Fruit fly (Drosophila melanogaster): ENCODE results near the gene bou.

bou gene

DNA sequence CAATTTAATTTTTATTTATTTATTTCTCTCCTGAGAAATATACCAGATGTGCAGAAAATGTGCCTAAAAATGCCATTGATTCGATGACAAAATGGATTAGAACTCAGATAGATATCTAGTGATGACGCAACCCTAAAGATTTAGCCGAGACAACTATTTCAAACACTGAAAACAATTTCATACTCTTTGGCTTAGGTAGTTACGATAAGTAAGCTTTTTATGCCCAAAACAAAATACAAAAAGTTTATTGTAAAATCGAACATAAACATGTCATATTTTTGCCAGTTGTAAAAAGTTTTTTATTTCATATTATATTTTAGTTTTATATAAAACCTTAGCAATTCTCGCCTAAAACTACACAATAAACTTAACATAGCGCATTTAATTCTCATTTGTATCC, 12.9 kb upstream of the bou start, which contains the start of gene CG3040 (continued):
- TF ChIP-seq prd (optimal IDR thresholded peaks at IDR 0.05) (no peak), prd (GFP tag; IDR thresholded peaks at IDR 0.05) (peak; percentile 41; the same call in 1 of the 3 replicates), lilli (GFP tag; optimal IDR thresholded peaks at IDR 0.05) (peak; percentile 52), CG17359 (tag; optimal IDR thresholded peaks at IDR 0.05) (peak; percentile 26), mam (GFP tag; optimal IDR thresholded peaks at IDR 0.05) (peak; percentile 54), ato (GFP tag; IDR thresholded peaks at IDR 0.05; ENCODE audit: partially characterized antibody) (no peak), CG8359 (GFP tag; optimal IDR thresholded peaks at IDR 0.05; ENCODE audit: borderline replicate concordance) (no peak), CG1602 (GFP tag; optimal IDR thresholded peaks at IDR 0.05) (peak; percentile 37), CG14860 (GFP tag; IDR thresholded peaks at IDR 0.05; ENCODE audit: partially characterized antibody) (no peak), ind (GFP tag; optimal IDR thresholded peaks at IDR 0.05) (peak; percentile 35), CG17328 (GFP tag; IDR thresholded peaks at IDR 0.05) (no peak), trem (tag; optimal IDR thresholded peaks at IDR 0.05) (peak; percentile 46), CG3163 (GFP tag; optimal IDR thresholded peaks at IDR 0.05) (peak; percentile 7), CG2678 (tag; optimal IDR thresholded peaks at IDR 0.05) (peak; percentile 39), ftz-f1 (GFP tag; optimal IDR thresholded peaks at IDR 0.05) (peak; percentile 49), sob (GFP tag; IDR thresholded peaks at IDR 0.05) (0 out of 2 replicates have a peak, but pooled peaks have one; percentile 37), CG32772 (GFP tag; IDR thresholded peaks at IDR 0.05) (0 out of 2 replicates have a peak, but pooled peaks have one; percentile 14), CG2199 (GFP tag; IDR thresholded peaks at IDR 0.05) (no peak), CG2116 (GFP tag; optimal IDR thresholded peaks at IDR 0.05) (peak; percentile 13), z (GFP tag; IDR thresholded peaks at IDR 0.05) (no peak), CG8089 (GFP tag; optimal IDR thresholded peaks at IDR 0.05) (no peak), CG13123 (GFP tag; optimal IDR thresholded peaks at IDR 0.05) (no peak), CG9817 (tag; optimal IDR thresholded peaks at IDR 0.05) (no peak), Fer1 (GFP tag; optimal IDR thresholded peaks at IDR 0.05) (peak; percentile 24), CG10565 (GFP tag; optimal IDR thresholded peaks at IDR 0.05) (no peak), zf30C (GFP tag; optimal IDR thresholded peaks at IDR 0.05) (peak; percentile 96), shn (GFP tag; optimal IDR thresholded peaks at IDR 0.05) (no peak), HLH54F (GFP tag; optimal IDR thresholded peaks at IDR 0.05) (peak; percentile 14), NFAT (GFP tag; IDR thresholded peaks at IDR 0.05) (0 out of 2 replicates have a peak, but pooled peaks have one; percentile 5), peb (GFP tag; IDR thresholded peaks at IDR 0.05) (no peak), al (GFP tag; IDR thresholded peaks at IDR 0.05) (0 out of 2 replicates have a peak, but pooled peaks have one; percentile 25), CG32532 (GFP tag; IDR thresholded peaks at IDR 0.05) (peak; percentile 63), E2f2 (GFP tag; IDR thresholded peaks at IDR 0.05) (peak; percentile 37; the same call in 1 of the 2 replicates), Dbx (GFP tag; IDR thresholded peaks at IDR 0.05) (0 out of 3 replicates have a peak, but pooled peaks have one; percentile 38), CG4404 (GFP tag; IDR thresholded peaks at IDR 0.05) (no peak), jumu (GFP tag; optimal IDR thresholded peaks at IDR 0.05) (no peak), gce (GFP tag; IDR thresholded peaks at IDR 0.05) (0 out of 3 replicates have a peak, but pooled peaks have one; percentile 16), dm (GFP tag; optimal IDR thresholded peaks at IDR 0.05) (no peak), kah (GFP tag; optimal IDR thresholded peaks at IDR 0.05) (no peak), CG11456 (GFP tag; IDR thresholded peaks at IDR 0.05) (no peak), Dref (GFP tag; IDR thresholded peaks at IDR 0.05) (peak; percentile 45), Ets65A (GFP tag) (no peak), Mes4 (GFP tag; optimal IDR thresholded peaks at IDR 0.05) (no peak), CG10267 (tag; optimal IDR thresholded peaks at IDR 0.05) (peak; percentile 47), sim (GFP tag; IDR thresholded peaks at IDR 0.05) (no peak), Meics (GFP tag; optimal IDR thresholded peaks at IDR 0.05) (peak; percentile 27), CG7745 (tag; optimal IDR thresholded peaks at IDR 0.05) (no peak), Ravus (GFP tag; IDR thresholded peaks at IDR 0.05) (no peak), CG10274 (GFP tag; optimal IDR thresholded peaks at IDR 0.05) (no peak), CG8388 (GFP tag; optimal IDR thresholded peaks at IDR 0.05) (peak; percentile 18), inv (GFP tag; IDR thresholded peaks at IDR 0.05; ENCODE audit: partially characterized antibody) (no peak), sima (GFP tag; optimal IDR thresholded peaks at IDR 0.05) (no peak)
